Worm (Caenorhabditis elegans) whole organism, mixed stage, embryonic: ENCODE data around the gene natc-2.

Experiments
- cnd-1 ChIP-seq: fragments of 200-800 bp; sonication (Bioruptor generic); optimal IDR thresholded peaks from 2 replicates; lab custom pipeline; 2018; ENCODE audit warnings: mild to moderate bottlenecking, missing genetic modification characterization, missing compliant biosample characterization
- elt-1 ChIP-seq: sonication (generic microtip); optimal IDR thresholded peaks from 2 replicates; lab custom pipeline; 2017; ENCODE audit warnings: missing genetic modification characterization, mild to moderate bottlenecking, missing compliant biosample characterization, antibody characterized with exemption, moderate library complexity, borderline replicate concordance; ENCODE audit not compliant: insufficient read depth
- lin-13 ChIP-seq: fragments of 150-350 bp; optimal IDR thresholded peaks from 2 replicates; lab custom pipeline; 2014; ENCODE audit warnings: missing biosample characterization, missing genetic modification characterization
- nhr-76 ChIP-seq: sonication (generic microtip); optimal IDR thresholded peaks from 2 replicates; lab custom pipeline; 2017; ENCODE audit warnings: missing biosample characterization, missing genetic modification characterization
- pha-4 ChIP-seq: fragments of 150-350 bp; optimal IDR thresholded peaks from 2 replicates; lab custom pipeline; 2018; ENCODE audit warnings: missing biosample characterization, missing genetic modification reagents, missing genetic modification characterization
- snpc-4 ChIP-seq: fragments of 150-350 bp; optimal IDR thresholded peaks from 2 replicates; lab custom pipeline; 2014; ENCODE audit warnings: missing biosample characterization, missing genetic modification characterization
- unc-120 ChIP-seq: sonication (generic microtip); optimal IDR thresholded peaks from 2 replicates; lab custom pipeline; 2017; ENCODE audit warnings: missing genetic modification characterization, missing compliant biosample characterization; ENCODE audit not compliant: poor library complexity, severe bottlenecking
- unc-62 ChIP-seq: fragments of 150-350 bp; optimal IDR thresholded peaks from 2 replicates; lab custom pipeline; 2014; ENCODE audit warnings: missing biosample characterization, missing genetic modification reagents, missing genetic modification characterization

DNA sequence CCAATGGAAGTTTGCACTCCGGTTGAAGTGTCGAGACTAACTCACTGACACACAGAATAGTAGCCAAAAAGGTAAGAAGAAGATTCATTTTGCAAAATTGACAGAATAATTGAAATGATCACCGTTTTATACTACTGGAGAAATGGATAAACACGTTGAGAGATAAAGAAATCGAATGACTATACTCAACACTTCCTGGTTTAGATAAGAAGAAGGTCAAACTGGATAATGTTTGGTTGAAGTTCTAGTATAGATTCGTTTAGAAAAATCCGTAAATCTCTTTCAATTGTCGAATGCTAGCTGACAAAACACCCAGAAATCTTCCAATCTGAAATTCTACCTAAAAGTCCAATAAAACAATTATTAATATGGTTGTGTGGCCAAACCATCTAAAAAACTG is 13.4 kb downstream of the natc-2 start, which contains the start of gene Y49G5A.1:
- TF ChIP-seq nhr-76 (tag; lab: Kevin White, UChicago) (no peak), elt-1 (no peak), unc-62 (GFP tag; lab: Kevin White, UChicago) (no peak), snpc-4 (tag; lab: Kevin White, UChicago) (no peak), unc-120 (tag; lab: Kevin White, UChicago) (no peak), pha-4 (tag; lab: Kevin White, UChicago) (no peak), lin-13 (tag; lab: Kevin White, UChicago) (no peak), cnd-1 (tag; lab: Kevin White, UChicago) (no peak)
